Worm (Caenorhabditis elegans) whole organism, L3 larva: Measurements from ENCODE around the gene Y46D2A.3.

ENCODE experiments used
- R02D3.7 ChIP-seq: fragments of 150-350 bp; optimal IDR thresholded peaks from 2 replicates; lab custom pipeline; 2014; ENCODE audit warnings: missing biosample characterization, missing genetic modification characterization
- ZK546.5 ChIP-seq: sonication (generic microtip); optimal IDR thresholded peaks from 2 replicates; lab custom pipeline; 2017; ENCODE audit warnings: missing biosample characterization, missing genetic modification characterization
- aly-2 ChIP-seq: fragments of 150-350 bp; optimal IDR thresholded peaks from 2 replicates; lab custom pipeline; 2014; ENCODE audit warnings: missing biosample characterization, missing genetic modification characterization
- ama-1 ChIP-seq: fragments of 150-350 bp; optimal IDR thresholded peaks from 2 replicates; lab custom pipeline; 2018
- ceh-16 ChIP-seq: sonication (generic microtip); optimal IDR thresholded peaks from 2 replicates; lab custom pipeline; 2017; ENCODE audit warnings: missing biosample characterization, missing genetic modification characterization
- ceh-28 ChIP-seq: fragments of 150-350 bp; optimal IDR thresholded peaks from 2 replicates; lab custom pipeline; 2014; ENCODE audit warnings: missing biosample characterization, missing genetic modification reagents, missing genetic modification characterization
- ceh-82 ChIP-seq: fragments of 150-350 bp; optimal IDR thresholded peaks from 2 replicates; lab custom pipeline; 2014; ENCODE audit warnings: missing biosample characterization, missing genetic modification characterization
- egl-5 ChIP-seq: fragments of 150-350 bp; optimal IDR thresholded peaks from 2 replicates; lab custom pipeline; 2017; ENCODE audit warnings: missing biosample characterization, missing genetic modification reagents, missing genetic modification characterization, inconsistent platforms
- elt-1 ChIP-seq: fragments of 150-350 bp; optimal IDR thresholded peaks from 2 replicates; lab custom pipeline; 2014; ENCODE audit warnings: missing biosample characterization, missing genetic modification characterization
- elt-2 ChIP-seq: sonication (generic microtip); optimal IDR thresholded peaks from 2 replicates; lab custom pipeline; 2016; ENCODE audit warnings: missing genetic modification reagents, mild to moderate bottlenecking, missing genetic modification characterization, missing compliant biosample characterization
- eor-1 ChIP-seq, 2 experiments: fragments of 150-350 bp; optimal IDR thresholded peaks; 2 replicates each; lab custom pipeline; 2014 to 2018; ENCODE audit warnings: missing biosample characterization in 2 of 2, missing genetic modification characterization in 2 of 2
- fkh-10 ChIP-seq: sonication (generic microtip); optimal IDR thresholded peaks from 2 replicates; lab custom pipeline; 2017; ENCODE audit warnings: missing biosample characterization, missing genetic modification reagents, missing genetic modification characterization
- jun-1 ChIP-seq: fragments of 150-350 bp; optimal IDR thresholded peaks from 2 replicates; lab custom pipeline; 2014; ENCODE audit warnings: missing biosample characterization, missing genetic modification reagents, missing genetic modification characterization
- lin-15B ChIP-seq: fragments of 150-350 bp; optimal IDR thresholded peaks from 2 replicates; lab custom pipeline; 2014; ENCODE audit warnings: missing biosample characterization, missing genetic modification characterization
- lin-39 ChIP-seq: fragments of 150-350 bp; optimal IDR thresholded peaks from 2 replicates; lab custom pipeline; 2018; ENCODE audit warnings: missing biosample characterization, missing genetic modification reagents, missing genetic modification characterization
- lsy-12 ChIP-seq: sonication (generic microtip); optimal IDR thresholded peaks from 2 replicates; lab custom pipeline; 2016; ENCODE audit warnings: mild to moderate bottlenecking, missing genetic modification characterization, missing compliant biosample characterization
- mml-1 ChIP-seq: fragments of 150-350 bp; sonication (generic microtip); optimal IDR thresholded peaks from 3 replicates; lab custom pipeline; 2014; ENCODE audit warnings: missing biosample characterization, missing genetic modification characterization
- nfya-1 ChIP-seq: sonication (generic microtip); optimal IDR thresholded peaks from 2 replicates; lab custom pipeline; 2017; ENCODE audit warnings: missing genetic modification characterization, mild to moderate bottlenecking, missing compliant biosample characterization, antibody characterized with exemption, moderate library complexity; ENCODE audit not compliant: insufficient read depth
- nhr-12 ChIP-seq: fragments of 150-350 bp; optimal IDR thresholded peaks from 2 replicates; lab custom pipeline; 2014; ENCODE audit warnings: missing biosample characterization, missing genetic modification characterization
- nhr-23 ChIP-seq: fragments of 150-350 bp; optimal IDR thresholded peaks from 2 replicates; lab custom pipeline; 2014; ENCODE audit warnings: missing biosample characterization, missing genetic modification reagents, missing genetic modification characterization
- nhr-237 ChIP-seq: fragments of 150-350 bp; optimal IDR thresholded peaks from 2 replicates; lab custom pipeline; 2014; ENCODE audit warnings: missing biosample characterization, missing genetic modification characterization
- nhr-25 ChIP-seq: sonication (generic microtip); optimal IDR thresholded peaks from 2 replicates; lab custom pipeline; 2017; ENCODE audit warnings: missing biosample characterization, missing genetic modification characterization
- nhr-76 ChIP-seq: fragments of 150-350 bp; sonication (generic microtip); optimal IDR thresholded peaks from 5 replicates; lab custom pipeline; 2014; ENCODE audit warnings: missing biosample characterization, missing genetic modification characterization
- pha-4 ChIP-seq: fragments of 150-350 bp; optimal IDR thresholded peaks from 2 replicates; lab custom pipeline; 2014; ENCODE audit warnings: missing biosample characterization, missing genetic modification reagents, missing genetic modification characterization
- pqm-1 ChIP-seq: fragments of 150-350 bp; optimal IDR thresholded peaks from 2 replicates; lab custom pipeline; 2017; ENCODE audit warnings: missing biosample characterization, missing genetic modification characterization, inconsistent platforms
- sea-2 ChIP-seq: fragments of 150-350 bp; sonication (generic microtip); optimal IDR thresholded peaks from 4 replicates; lab custom pipeline; 2014; ENCODE audit warnings: missing biosample characterization, missing genetic modification reagents, missing genetic modification characterization
- skn-1 ChIP-seq: fragments of 150-350 bp; optimal IDR thresholded peaks from 2 replicates; lab custom pipeline; 2014; ENCODE audit warnings: missing biosample characterization, missing genetic modification characterization
- tbx-2 ChIP-seq: sonication (generic microtip); optimal IDR thresholded peaks from 2 replicates; lab custom pipeline; 2016; ENCODE audit warnings: mild to moderate bottlenecking, missing genetic modification characterization, missing compliant biosample characterization
- unc-39 ChIP-seq: sonication (generic microtip); optimal IDR thresholded peaks from 4 replicates; lab custom pipeline; 2017; ENCODE audit warnings: missing biosample characterization, missing genetic modification characterization
- zag-1 ChIP-seq: fragments of 150-350 bp; optimal IDR thresholded peaks from 2 replicates; lab custom pipeline; 2014; ENCODE audit warnings: missing biosample characterization, missing genetic modification characterization
- ztf-11 ChIP-seq: fragments of 150-350 bp; optimal IDR thresholded peaks from 2 replicates; lab custom pipeline; 2014; ENCODE audit warnings: missing biosample characterization, missing genetic modification characterization

Y46D2A.3 gene

ce11 chrII:3327104-3327503 lies at the start of gene Y46D2A.3:
Gene Y46D2A.3, minus strand, starts transcription at chrII:3327204.
- TF ChIP-seq unc-39 (tag; lab: Kevin White, UChicago), result no peak

ce11 chrII:3376789-3377188 lies 49.8 kb upstream of the Y46D2A.3 start, which contains the start of gene bath-9:
Gene bath-9, plus strand, starts transcription at chrII:3377089.
- TF ChIP-seq lin-39 (tag; lab: Kevin White, UChicago) (no peak), elt-2 (tag; lab: Kevin White, UChicago) (no peak), nhr-25 (no peak), nhr-12 (tag; lab: Kevin White, UChicago) (no peak), lin-15B (tag; lab: Kevin White, UChicago) (no peak), fkh-10 (no peak), ama-1 (lab: Kevin White, UChicago) (no peak), elt-1 (tag; lab: Kevin White, UChicago) (no peak), pha-4 (tag; lab: Kevin White, UChicago) (no peak), aly-2 (tag; lab: Kevin White, UChicago) (no peak), ztf-11 (tag; lab: Kevin White, UChicago) (no peak)

- TF ChIP-seq lsy-12 (tag; lab: Kevin White, UChicago) (no peak), ceh-16 (tag; lab: Kevin White, UChicago) (no peak), unc-39 (tag; lab: Kevin White, UChicago) (no peak), pqm-1 (tag; lab: Kevin White, UChicago) (no peak), eor-1 (tag; optimal IDR thresholded peaks at IDR 0.05; lab: Kevin White, UChicago) (no peak), lin-15B (tag; lab: Kevin White, UChicago) (no peak), nfya-1 (tag; lab: Kevin White, UChicago) (no peak), ZK546.5 (no peak)
These were observed 48.3 kb upstream of the Y46D2A.3 start for ce11 chrII:3375302-3375701.

- TF ChIP-seq nhr-76 (tag; lab: Kevin White, UChicago) (no peak), R02D3.7 (tag; lab: Kevin White, UChicago) (no peak), egl-5 (tag; lab: Kevin White, UChicago) (no peak)
These were observed 47.8 kb upstream of the Y46D2A.3 start, which contains the start of gene bath-10 for ce11 chrII:3374779-3375178. Gene bath-10, plus strand, starts transcription at chrII:3375079.

- TF ChIP-seq ceh-28 (tag; lab: Kevin White, UChicago) (peak; percentile 6), sea-2 (GFP tag; lab: Kevin White, UChicago) (peak; percentile 7), pqm-1 (tag; lab: Kevin White, UChicago) (no peak)
These were observed 46.9 kb upstream of the Y46D2A.3 start for ce11 chrII:3373875-3374274.

- TF ChIP-seq jun-1 (tag; lab: Kevin White, UChicago), result no peak
- TF ChIP-seq tbx-2 (tag; lab: Kevin White, UChicago), result no peak
- TF ChIP-seq mml-1, result no peak
- no peak for TF ChIP-seq nhr-23 (tag; lab: Kevin White, UChicago)
- no peak for TF ChIP-seq elt-1 (tag; lab: Kevin White, UChicago)
- no peak for TF ChIP-seq aly-2 (tag; lab: Kevin White, UChicago)
- TF ChIP-seq ztf-11 (tag; lab: Kevin White, UChicago), result no peak
- TF ChIP-seq nhr-237 (tag; lab: Kevin White, UChicago), result no peak
- no peak for TF ChIP-seq ceh-82 (tag; lab: Kevin White, UChicago)
- no peak for TF ChIP-seq nhr-25
- no peak for TF ChIP-seq lin-39 (tag; lab: Kevin White, UChicago)
- TF ChIP-seq lsy-12 (tag; lab: Kevin White, UChicago), result no peak
- TF ChIP-seq skn-1 (tag; lab: Kevin White, UChicago), result no peak
These were observed 44.0 kb upstream of the Y46D2A.3 start, which contains the start of gene bath-23 for ce11 chrII:3371010-3371409. Gene bath-23, plus strand, starts transcription at chrII:3371310.

- no peak for TF ChIP-seq zag-1 (tag; lab: Kevin White, UChicago)
- TF ChIP-seq nfya-1 (tag; lab: Kevin White, UChicago), result peak; percentile 96
These were observed 43.1 kb upstream of the Y46D2A.3 start, which contains the start of gene Y49F6C.8 for ce11 chrII:3370061-3370460. Gene Y49F6C.8, minus strand, starts transcription at chrII:3370111.
